Fruit fly (Drosophila melanogaster): ENCODE results near the gene CG8578.

Gene CG8578

dm6 chrX:15867863-15868262 lies 23.6 kb downstream of the CG8578 start, which contains the start of gene Gapdh2 (continued):
- TF ChIP-seq CG10209 (GFP tag; optimal IDR thresholded peaks at IDR 0.05) (peak; percentile 99), stwl (tag; optimal IDR thresholded peaks at IDR 0.05) (no peak), sd (tag; optimal IDR thresholded peaks at IDR 0.05) (peak; percentile 99), YL-1 (GFP tag; optimal IDR thresholded peaks at IDR 0.05) (peak; percentile 99), crp (GFP tag; optimal IDR thresholded peaks at IDR 0.05) (peak; percentile 7 to 74), Doc2 (GFP tag; IDR thresholded peaks at IDR 0.05) (no peak; the same call in 1 of the 2 replicates), CG11695 (GFP tag; IDR thresholded peaks at IDR 0.05) (peak; percentile 100), CG3281 (GFP tag; optimal IDR thresholded peaks at IDR 0.05) (peak; percentile 100), CG7963 (GFP tag; IDR thresholded peaks at IDR 0.05; ENCODE audit: partially characterized antibody) (no peak), CG31365 (tag; optimal IDR thresholded peaks at IDR 0.05) (peak; percentile 96), Lim3 (GFP tag; IDR thresholded peaks at IDR 0.05) (peak; percentile 96; the same call in 1 of the 2 replicates), Sox100B (GFP tag; optimal IDR thresholded peaks at IDR 0.05) (peak; percentile 99), B-H2 (GFP tag; optimal IDR thresholded peaks at IDR 0.05) (peak; percentile 100), Dp (GFP tag; optimal IDR thresholded peaks at IDR 0.05) (peak; percentile 50), CG32532 (GFP tag; IDR thresholded peaks at IDR 0.05) (peak; percentile 100), Deaf1 (tag; optimal IDR thresholded peaks at IDR 0.05) (peak; percentile 93), nom (GFP tag; optimal IDR thresholded peaks at IDR 0.05) (peak; percentile 100), D19A (tag; optimal IDR thresholded peaks at IDR 0.05) (peak; percentile 98), gcm (GFP tag; optimal IDR thresholded peaks at IDR 0.05) (peak; percentile 99), bowl (GFP tag; IDR thresholded peaks at IDR 0.05) (peak; percentile 99), rib (GFP tag; IDR thresholded peaks at IDR 0.05) (peak; percentile 99), CG13894 (tag; optimal IDR thresholded peaks at IDR 0.05) (peak; percentile 100), toy (GFP tag; IDR thresholded peaks at IDR 0.05) (peak; percentile 99), klu (GFP tag; IDR thresholded peaks at IDR 0.05) (peak; percentile 97; the same call in 1 of the 2 replicates), Lpt (GFP tag; optimal IDR thresholded peaks at IDR 0.05) (no peak), Hsf (GFP tag; optimal IDR thresholded peaks at IDR 0.05) (peak; percentile 98), Rx (GFP tag; IDR thresholded peaks at IDR 0.05) (peak; percentile 97), CG17359 (tag; optimal IDR thresholded peaks at IDR 0.05) (peak; percentile 100), emc (GFP tag; optimal IDR thresholded peaks at IDR 0.05) (peak; percentile 94), Neu2 (GFP tag; optimal IDR thresholded peaks at IDR 0.05; ENCODE audit: borderline replicate concordance) (peak; percentile 81), H2.0 (GFP tag; IDR thresholded peaks at IDR 0.05) (peak; percentile 99), insv (GFP tag; optimal IDR thresholded peaks at IDR 0.05) (peak; percentile 14 to 91), stc (GFP tag; IDR thresholded peaks at IDR 0.05) (peak; percentile 99), fd64A (GFP tag; optimal IDR thresholded peaks at IDR 0.05) (peak; percentile 98), CG2202 (tag; optimal IDR thresholded peaks at IDR 0.05) (peak; percentile 97), Atf-2 (GFP tag; optimal IDR thresholded peaks at IDR 0.05) (peak; percentile 96), ken (GFP tag; IDR thresholded peaks at IDR 0.05) (peak; percentile 98; the same call in 2 of the 3 replicates), Rfx (GFP tag; IDR thresholded peaks at IDR 0.05) (peak; percentile 99), dati (GFP tag; IDR thresholded peaks at IDR 0.05) (no peak; the same call in 1 of the 2 replicates), run (tag; optimal IDR thresholded peaks at IDR 0.05) (peak; percentile 100), yki (optimal IDR thresholded peaks at IDR 0.05) (no peak), ab (GFP tag; optimal IDR thresholded peaks at IDR 0.05) (peak; percentile 88), gt (GFP tag; IDR thresholded peaks at IDR 0.05) (no peak; the same call in none of the 2 replicates), HmgZ (tag; optimal IDR thresholded peaks at IDR 0.05) (peak; percentile 100), gsb-n (tag; optimal IDR thresholded peaks at IDR 0.05) (peak; percentile 99), abd-A (tag; optimal IDR thresholded peaks at IDR 0.05) (peak; percentile 100), caup (GFP tag; optimal IDR thresholded peaks at IDR 0.05; ENCODE audit: severe bottlenecking) (peak; percentile 100), Bdp1 (GFP tag; optimal IDR thresholded peaks at IDR 0.05) (peak; percentile 92), CG9437 (GFP tag; optimal IDR thresholded peaks at IDR 0.05) (peak; percentile 96), mam (GFP tag; optimal IDR thresholded peaks at IDR 0.05) (peak; percentile 97), ftz-f1 (GFP tag; optimal IDR thresholded peaks at IDR 0.05) (peak; percentile 86)

Measured in whole organism, embryonic.